Worm (Caenorhabditis elegans): ENCODE data around the gene ZK1290.15.

ZK1290.15 gene

DNA sequence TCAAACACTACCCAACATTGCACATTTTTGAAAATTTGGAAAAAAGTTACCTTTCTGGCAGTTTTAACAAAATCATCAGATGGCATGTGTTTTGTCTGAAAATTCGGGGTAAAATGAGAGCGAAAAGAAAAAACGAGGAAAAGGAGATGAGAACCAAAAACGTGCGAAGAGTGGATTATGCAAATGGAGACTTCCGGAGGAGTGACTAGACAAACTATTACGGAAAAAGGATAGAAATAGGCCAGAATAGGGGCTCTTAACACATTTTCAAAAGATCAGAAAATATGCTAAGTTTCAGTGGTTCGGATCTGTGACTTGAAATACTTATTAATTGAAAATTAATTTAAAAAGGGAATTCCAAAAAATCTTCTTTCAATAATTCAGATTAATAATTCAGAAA lies 24.0 kb upstream of the ZK1290.15 start, which contains the start of gene srab-14:
Gene srab-14 (minus strand): TSS at position 101 of the 400 bp plus-strand sequence.
- TF ChIP-seq aha-1 (tag), result no peak
- no peak for TF ChIP-seq dmd-6 (GFP tag; IDR thresholded peaks at IDR 0.05)
- TF ChIP-seq dpl-1 (GFP tag; optimal IDR thresholded peaks at IDR 0.05), result no peak
- TF ChIP-seq nhr-41 (GFP tag; IDR thresholded peaks at IDR 0.05), result no peak
- no peak for TF ChIP-seq nhr-42 (GFP tag; IDR thresholded peaks at IDR 0.05)
- TF ChIP-seq dmd-9 (GFP tag; IDR thresholded peaks at IDR 0.05), result no peak
- no peak for TF ChIP-seq nhr-10 (tag; optimal IDR thresholded peaks at IDR 0.05)
- no peak for TF ChIP-seq snpc-1.2 (GFP tag; IDR thresholded peaks at IDR 0.05)
- no peak for TF ChIP-seq ceh-20 (GFP tag; IDR thresholded peaks at IDR 0.05)
- no peak for TF ChIP-seq T20F7.1 (GFP tag; optimal IDR thresholded peaks at IDR 0.05)
- TF ChIP-seq nhr-6 (tag; optimal IDR thresholded peaks at IDR 0.05), result no peak
- TF ChIP-seq nhr-28 (tag; optimal IDR thresholded peaks at IDR 0.05), result no peak
- no peak for TF ChIP-seq mdt-29 (GFP tag; IDR thresholded peaks at IDR 0.05)

DNA sequence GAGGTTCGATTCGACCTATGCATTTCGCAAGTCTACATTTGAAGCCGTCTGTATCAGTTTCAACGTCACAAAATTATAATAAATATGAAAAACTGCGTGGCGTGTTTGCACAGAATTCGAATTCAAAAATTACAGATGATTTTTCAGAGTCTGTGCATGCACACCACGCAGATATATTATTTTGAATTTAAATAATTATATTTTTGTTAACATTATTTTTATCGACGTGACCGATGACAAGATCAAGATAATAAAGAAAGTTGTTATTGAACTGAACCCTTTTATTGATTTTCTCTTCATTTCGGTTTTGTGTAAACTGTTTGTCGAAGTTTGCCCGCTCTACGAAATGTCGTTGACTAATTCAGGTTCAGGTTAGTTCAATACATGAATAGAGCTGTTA lies 18.4 kb upstream of the ZK1290.15 start, which contains the start of gene C28F5.1:
Gene C28F5.1 (plus strand): TSS at position 301 of the 400 bp plus-strand sequence.
- TF ChIP-seq lin-15B (tag; optimal IDR thresholded peaks at IDR 0.05) (no peak), ceh-20 (GFP tag; IDR thresholded peaks at IDR 0.05) (no peak), daf-12 (tag; optimal IDR thresholded peaks at IDR 0.05) (no peak), tag-97 (GFP tag; IDR thresholded peaks at IDR 0.05) (no peak), vab-7 (GFP tag; IDR thresholded peaks at IDR 0.05) (no peak), ztf-11 (tag; optimal IDR thresholded peaks at IDR 0.05) (no peak), lsy-2 (tag; optimal IDR thresholded peaks at IDR 0.05) (no peak), nhr-6 (tag; optimal IDR thresholded peaks at IDR 0.05) (no peak), ceh-82 (tag; optimal IDR thresholded peaks at IDR 0.05) (no peak), T20F7.1 (GFP tag; optimal IDR thresholded peaks at IDR 0.05) (no peak), ces-1 (GFP tag; optimal IDR thresholded peaks at IDR 0.05) (no peak), zag-1 (tag; optimal IDR thresholded peaks at IDR 0.05) (no peak), nhr-76 (tag; optimal IDR thresholded peaks at IDR 0.05) (no peak), zip-2 (tag; optimal IDR thresholded peaks at IDR 0.05) (no peak), ceh-28 (tag; optimal IDR thresholded peaks at IDR 0.05) (no peak), zip-11 (GFP tag; IDR thresholded peaks at IDR 0.05) (no peak), unc-62 (GFP tag; optimal IDR thresholded peaks at IDR 0.05 in 1 of 2) (no peak), unc-62 (tag; optimal IDR thresholded peaks at IDR 0.05) (no peak)

DNA sequence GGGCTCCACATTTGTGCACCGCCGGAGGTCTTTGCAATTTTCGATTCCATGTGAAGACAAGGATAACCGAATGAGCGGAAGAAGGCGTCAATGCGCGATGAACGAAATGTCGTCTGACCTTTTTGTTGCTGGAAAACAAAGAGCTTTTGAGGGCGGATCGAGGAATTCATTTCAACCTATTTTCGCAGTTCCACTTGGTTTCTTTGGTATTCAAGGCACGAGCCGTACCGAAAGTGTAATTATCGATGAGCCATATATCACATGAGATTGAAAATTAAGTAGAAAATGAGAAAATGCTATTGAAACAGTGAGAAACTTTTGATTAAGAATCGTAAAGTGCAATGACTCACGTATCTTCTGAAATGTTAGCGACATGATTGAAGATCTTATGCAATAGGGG lies 4.2 kb upstream of the ZK1290.15 start, which contains the start of gene glb-9:
Gene glb-9 (minus strand): TSS at position 101 of the 400 bp plus-strand sequence.
- no peak for TF ChIP-seq unc-130 (GFP tag; optimal IDR thresholded peaks at IDR 0.05)
- no peak for TF ChIP-seq dmd-6 (GFP tag; IDR thresholded peaks at IDR 0.05)
- no peak for TF ChIP-seq ceh-20 (GFP tag; IDR thresholded peaks at IDR 0.05)
- no peak for TF ChIP-seq snpc-4 (tag; optimal IDR thresholded peaks at IDR 0.05)
- no peak for TF ChIP-seq T26A8.4 (GFP tag; IDR thresholded peaks at IDR 0.05)
- no peak for TF ChIP-seq tra-1 (GFP tag; IDR thresholded peaks at IDR 0.05)
- no peak for TF ChIP-seq mxl-3 (GFP tag; optimal IDR thresholded peaks at IDR 0.05)
- no peak for TF ChIP-seq zip-11 (GFP tag; IDR thresholded peaks at IDR 0.05)
- TF ChIP-seq lim-7 (GFP tag; IDR thresholded peaks at IDR 0.05), result no peak
- TF ChIP-seq fos-1 (tag; optimal IDR thresholded peaks at IDR 0.05), result no peak
- no peak for TF ChIP-seq snpc-1.2 (GFP tag; IDR thresholded peaks at IDR 0.05)
- TF ChIP-seq skn-1 (tag; optimal IDR thresholded peaks at IDR 0.05), result no peak
- TF ChIP-seq egl-43 (GFP tag; IDR thresholded peaks at IDR 0.05), result no peak
- no peak for TF ChIP-seq F10B5.3 (tag; optimal IDR thresholded peaks at IDR 0.05)
- TF ChIP-seq pha-4 (GFP tag; IDR thresholded peaks at IDR 0.05), result no peak
- TF ChIP-seq pha-4 (tag; optimal IDR thresholded peaks at IDR 0.05), result no peak
- TF ChIP-seq lir-3 (tag; optimal IDR thresholded peaks at IDR 0.05), result no peak
- TF ChIP-seq nhr-25 (tag; optimal IDR thresholded peaks at IDR 0.05; ENCODE audit: borderline replicate concordance, insufficient read depth), result no peak
- TF ChIP-seq ceh-82 (tag; optimal IDR thresholded peaks at IDR 0.05), result no peak
- TF ChIP-seq nhr-77 (tag; optimal IDR thresholded peaks at IDR 0.05), result no peak
- no peak for TF ChIP-seq lin-15B (tag; optimal IDR thresholded peaks at IDR 0.05)

Data from whole organism, L4 larva.